Fruit fly (Drosophila melanogaster) S2 (cell line): Measurements from ENCODE around the gene ect.

Experiments
- CG8478 ChIP-seq: fragments of >200 bp; optimal IDR thresholded peaks from 2 replicates; lab custom pipeline; 2018
- CTCF ChIP-seq, 2 experiments: fragments of >200 bp; optimal IDR thresholded peaks; 2 replicates each; lab custom pipeline; 2018

dm6 chr3L:10199644-10200043 lies 2.0 kb downstream of the ect start:
- TF ChIP-seq CG8478 (lab: Kevin White, UChicago), result no peak
- peak; percentile 67 to 68 for TF ChIP-seq CTCF (optimal IDR thresholded peaks at IDR 0.05; lab: Kevin White, UChicago)
